Fruit fly (Drosophila melanogaster): ENCODE results near the gene CG15362.

DNA sequence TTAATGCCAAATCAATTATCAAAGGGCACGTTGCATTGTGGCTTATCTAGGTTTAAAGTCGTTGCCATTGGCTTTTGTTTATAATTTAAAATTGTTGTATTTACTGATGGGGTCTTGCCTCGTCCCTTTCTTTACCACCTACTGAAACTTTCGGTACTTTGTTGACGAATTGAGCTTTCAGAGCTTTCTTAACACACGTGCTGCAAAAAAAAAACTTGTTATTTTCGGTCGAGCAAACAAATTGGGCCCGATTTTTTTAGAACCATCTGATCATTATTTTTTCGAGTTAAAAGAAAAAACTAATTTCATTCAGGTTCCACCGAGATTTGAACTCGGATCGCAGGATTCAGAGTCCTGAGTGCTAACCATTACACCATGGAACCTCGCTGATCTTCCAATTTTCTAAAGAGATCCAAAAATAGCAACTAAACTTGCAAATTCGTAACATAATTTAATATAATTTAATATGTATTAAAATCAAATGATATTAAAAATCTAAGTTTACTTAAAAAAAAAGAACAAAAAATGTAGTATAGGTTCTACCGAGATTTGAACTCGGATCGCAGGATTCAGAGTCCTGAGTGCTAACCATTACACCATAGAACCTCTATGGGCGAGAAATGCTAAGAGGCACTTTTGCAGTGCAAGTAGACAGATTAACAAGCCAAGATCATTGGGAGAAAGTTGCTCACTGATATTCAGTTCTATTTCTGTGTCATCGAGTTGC is 29.5 kb downstream of the CG15362 start:
- TF ChIP-seq CG8478 (optimal IDR thresholded peaks at IDR 0.05) (no peak), CTCF (optimal IDR thresholded peaks at IDR 0.05) (no peak)
